Worm (Caenorhabditis elegans) whole organism, L4 larva: ENCODE data around the gene dlc-2.

ENCODE experiments used
- F37D6.2 ChIP-seq: sonication (generic microtip); optimal IDR thresholded peaks from 2 replicates; lab custom pipeline; 2016; ENCODE audit warnings: mild to moderate bottlenecking, missing genetic modification characterization, missing compliant biosample characterization
- daf-19 ChIP-seq: fragments of 200-800 bp; sonication (Bioruptor generic); conservative IDR thresholded peaks from 2 replicates; pipeline ENCODE4 v1.3.6; 2022; ENCODE audit warnings: missing genetic modification characterization, missing compliant biosample characterization
- dmd-8 ChIP-seq: fragments of 200-800 bp; sonication (Bioruptor generic); IDR thresholded peaks from 2 replicates; pipeline ENCODE4 v1.3.6; 2022; ENCODE audit warnings: missing genetic modification characterization, missing compliant biosample characterization
- dve-1 ChIP-seq: sonication (generic microtip); optimal IDR thresholded peaks from 2 replicates; lab custom pipeline; 2017; ENCODE audit warnings: antibody characterized with exemption, mild to moderate bottlenecking, missing genetic modification characterization, missing compliant biosample characterization; ENCODE audit not compliant: insufficient read depth
- egl-43 ChIP-seq: fragments of 200-800 bp; sonication (Bioruptor generic); IDR thresholded peaks from 2 replicates; pipeline ENCODE4 v1.3.6; 2022; ENCODE audit warnings: missing genetic modification reagents, missing genetic modification characterization, missing compliant biosample characterization
- nhr-11 ChIP-seq: fragments of 150-350 bp; optimal IDR thresholded peaks from 2 replicates; lab custom pipeline; 2014; ENCODE audit warnings: missing biosample characterization, missing genetic modification characterization
- nhr-237 ChIP-seq: sonication (generic microtip); optimal IDR thresholded peaks from 2 replicates; lab custom pipeline; 2017; ENCODE audit warnings: missing biosample characterization, missing genetic modification characterization
- pha-4 ChIP-seq, 2 experiments: fragments of 150-350 bp in 1 of 2; fragments of 200-800 bp in 1 of 2; sonication (Bioruptor generic) in 1 of 2; IDR thresholded peaks in 1 of 2; optimal IDR thresholded peaks in 1 of 2; 2 replicates each; pipeline versions ENCODE4 v1.3.6 to Lab custom; 2014 to 2022; ENCODE audit warnings: missing genetic modification characterization in 2 of 2, missing genetic modification reagents in 2 of 2, missing biosample characterization in 1 of 2, missing compliant biosample characterization in 1 of 2
- skn-1 ChIP-seq: fragments of 150-350 bp; optimal IDR thresholded peaks from 2 replicates; lab custom pipeline; 2014; ENCODE audit warnings: missing biosample characterization, missing genetic modification characterization
- unc-130 ChIP-seq: sonication (generic microtip); optimal IDR thresholded peaks from 2 replicates; lab custom pipeline; 2016; ENCODE audit warnings: missing genetic modification reagents, missing genetic modification characterization, missing compliant biosample characterization
- zfp-2 ChIP-seq: sonication (generic microtip); optimal IDR thresholded peaks from 2 replicates; lab custom pipeline; 2016; ENCODE audit warnings: mild to moderate bottlenecking, missing genetic modification characterization, missing compliant biosample characterization

DNA sequence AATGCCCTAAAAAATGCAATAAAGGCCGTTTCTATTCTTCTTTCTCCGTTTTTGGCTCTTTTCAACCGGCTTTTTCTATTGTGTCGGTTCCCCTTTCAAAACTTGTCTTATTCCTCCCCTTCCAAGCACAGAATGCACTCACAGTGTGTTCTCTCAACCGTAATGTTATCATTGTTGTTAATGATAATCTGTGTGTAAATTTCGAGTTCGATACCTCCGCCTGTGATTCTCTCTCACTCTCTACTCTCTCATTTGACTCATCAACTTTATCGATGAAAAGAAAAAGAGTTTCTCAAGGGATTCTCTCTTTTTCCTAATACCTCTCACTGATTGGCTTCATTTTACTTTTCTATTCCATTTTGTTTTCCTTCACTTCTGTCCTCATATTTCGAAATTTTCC is 17.3 kb upstream of the dlc-2 start:
- TF ChIP-seq unc-130 (GFP tag; lab: Kevin White, UChicago) (no peak), F37D6.2 (tag; lab: Kevin White, UChicago) (no peak), skn-1 (tag; lab: Kevin White, UChicago) (no peak), nhr-11 (tag; lab: Kevin White, UChicago) (no peak), egl-43 (GFP tag; lab: Robert Waterston, UW) (no peak), daf-19 (GFP tag; lab: Robert Waterston, UW) (no peak), nhr-237 (tag; lab: Kevin White, UChicago) (no peak), dmd-8 (GFP tag; lab: Robert Waterston, UW) (no peak), pha-4 (GFP tag; IDR thresholded peaks at IDR 0.05; lab: Robert Waterston, UW) (no peak), pha-4 (tag; optimal IDR thresholded peaks at IDR 0.05; lab: Kevin White, UChicago) (no peak), dve-1 (peak; percentile 27), zfp-2 (tag; lab: Kevin White, UChicago) (no peak)
